Worm (Caenorhabditis elegans) whole organism, mixed stage, embryonic: ENCODE measurements around the gene ceh-86.

Source experiments
- blmp-1 ChIP-seq: fragments of 150-350 bp; optimal IDR thresholded peaks from 2 replicates; lab custom pipeline; 2014; ENCODE audit warnings: missing biosample characterization, missing genetic modification characterization
- ceh-43 ChIP-seq: fragments of 200-800 bp; sonication (Bioruptor generic); optimal IDR thresholded peaks from 2 replicates; lab custom pipeline; 2018; ENCODE audit warnings: mild to moderate bottlenecking, missing genetic modification characterization, moderate library complexity, missing compliant biosample characterization
- cnd-1 ChIP-seq: fragments of 200-800 bp; sonication (Bioruptor generic); optimal IDR thresholded peaks from 2 replicates; lab custom pipeline; 2018; ENCODE audit warnings: mild to moderate bottlenecking, missing genetic modification characterization, missing compliant biosample characterization
- unc-39 ChIP-seq: fragments of 150-350 bp; optimal IDR thresholded peaks from 2 replicates; lab custom pipeline; 2014; ENCODE audit warnings: missing biosample characterization, missing genetic modification characterization

- TF ChIP-seq blmp-1 (tag; lab: Kevin White, UChicago) = no peak
- TF ChIP-seq unc-39 = no peak
- TF ChIP-seq cnd-1 (tag; lab: Kevin White, UChicago) = no peak
- TF ChIP-seq ceh-43 (GFP tag; lab: Kevin White, UChicago) = no peak
Observed at ce11 chrII:2415439-2415838, 16.4 kb downstream of the ceh-86 start, which contains the start of gene fbxa-4.
